Fruit fly (Drosophila melanogaster) whole organism, embryonic: ENCODE data around the gene CG10232.

Experiments
- Asciz ChIP-seq: fragments of 200-800 bp; sonication (Bioruptor generic); optimal IDR thresholded peaks from 2 replicates; lab custom pipeline; 2017; ENCODE audit warnings: missing biosample characterization, mild to moderate bottlenecking, missing genetic modification characterization, missing genetic modification reagents
- Bdp1 ChIP-seq: fragments of 200-800 bp; sonication (Bioruptor generic); optimal IDR thresholded peaks from 3 replicates; lab custom pipeline; 2016; ENCODE audit warnings: missing biosample characterization, missing genetic modification characterization
- CG10147 ChIP-seq: fragments of 200-800 bp; sonication (Bioruptor generic); optimal IDR thresholded peaks from 2 replicates; lab custom pipeline; 2019; ENCODE audit warnings: missing biosample characterization, mild to moderate bottlenecking, missing genetic modification characterization, moderate library complexity
- CG10431 ChIP-seq: fragments of 200-800 bp; sonication (Bioruptor generic); optimal IDR thresholded peaks from 3 replicates; lab custom pipeline; 2018; ENCODE audit warnings: missing biosample characterization, mild to moderate bottlenecking, missing genetic modification characterization
- CG10979 ChIP-seq: fragments of 200-800 bp; sonication (Bioruptor generic); optimal IDR thresholded peaks from 2 replicates; lab custom pipeline; 2018; ENCODE audit warnings: missing biosample characterization, mild to moderate bottlenecking, missing genetic modification characterization, moderate library complexity
- CG12071 ChIP-seq: fragments of 200-800 bp; sonication (Bioruptor generic); optimal IDR thresholded peaks from 3 replicates; lab custom pipeline; 2018; ENCODE audit warnings: missing biosample characterization, mild to moderate bottlenecking, missing genetic modification characterization
- CG12104 ChIP-seq: fragments of 200-800 bp; sonication (Bioruptor generic); optimal IDR thresholded peaks from 3 replicates; lab custom pipeline; 2016; ENCODE audit warnings: missing biosample characterization, missing genetic modification characterization
- CG12942 ChIP-seq: fragments of 200-800 bp; sonication (Bioruptor generic); optimal IDR thresholded peaks from 3 replicates; lab custom pipeline; 2016; ENCODE audit warnings: missing biosample characterization, missing genetic modification characterization
- CG14667 ChIP-seq: fragments of 200-800 bp; sonication (Bioruptor generic); IDR thresholded peaks from 2 replicates; pipeline ENCODE4 v1.3.6; 2022; ENCODE audit warnings: missing biosample characterization, missing genetic modification characterization
- CG14710 ChIP-seq: fragments of 200-800 bp; sonication (Bioruptor generic); optimal IDR thresholded peaks from 3 replicates; lab custom pipeline; 2019; ENCODE audit warnings: missing biosample characterization, mild to moderate bottlenecking, missing genetic modification characterization, moderate library complexity
- CG1647 ChIP-seq: fragments of 200-800 bp; sonication (Bioruptor generic); optimal IDR thresholded peaks from 3 replicates; lab custom pipeline; 2016; ENCODE audit warnings: missing biosample characterization, missing genetic modification characterization
- CG17186 ChIP-seq: fragments of 200-800 bp; sonication (Bioruptor generic); optimal IDR thresholded peaks from 3 replicates; lab custom pipeline; 2017; ENCODE audit warnings: missing biosample characterization, missing genetic modification reagents, missing genetic modification characterization
- CG17385 ChIP-seq: fragments of 200-800 bp; sonication (Bioruptor generic); optimal IDR thresholded peaks from 3 replicates; lab custom pipeline; 2018; ENCODE audit warnings: missing biosample characterization, mild to moderate bottlenecking, missing genetic modification characterization
- CG2120 ChIP-seq: fragments of 200-800 bp; sonication (Bioruptor generic); optimal IDR thresholded peaks from 3 replicates; lab custom pipeline; 2016; ENCODE audit warnings: missing biosample characterization, missing genetic modification characterization
- CG3407 ChIP-seq: fragments of 200-800 bp; sonication (Bioruptor generic); optimal IDR thresholded peaks from 2 replicates; lab custom pipeline; 2018; ENCODE audit warnings: missing biosample characterization, mild to moderate bottlenecking, missing genetic modification characterization
- CG4730 ChIP-seq: fragments of 200-800 bp; sonication (Bioruptor generic); IDR thresholded peaks from 2 replicates; pipeline ENCODE4 v1.3.6; 2022; ENCODE audit warnings: missing biosample characterization, missing genetic modification characterization
- CG4854 ChIP-seq: fragments of 200-800 bp; sonication (Bioruptor generic); optimal IDR thresholded peaks from 2 replicates; lab custom pipeline; 2016; ENCODE audit warnings: missing biosample characterization, missing genetic modification characterization, inconsistent platforms
- CG5245 ChIP-seq: fragments of 200-800 bp; sonication (Bioruptor generic); optimal IDR thresholded peaks from 3 replicates; lab custom pipeline; 2016; ENCODE audit warnings: missing biosample characterization, missing genetic modification characterization
- CG6765 ChIP-seq: fragments of 200-800 bp; sonication (Bioruptor generic); optimal IDR thresholded peaks from 3 replicates; lab custom pipeline; 2017; ENCODE audit warnings: missing biosample characterization, mild to moderate bottlenecking, missing genetic modification characterization
- CG8089 ChIP-seq: fragments of 200-800 bp; sonication (Bioruptor generic); optimal IDR thresholded peaks from 3 replicates; lab custom pipeline; 2016; ENCODE audit warnings: missing biosample characterization, missing genetic modification characterization
- CG9797 ChIP-seq: fragments of 200-800 bp; sonication (Bioruptor generic); optimal IDR thresholded peaks from 3 replicates; lab custom pipeline; 2018; ENCODE audit warnings: missing biosample characterization, mild to moderate bottlenecking, missing genetic modification characterization
- CTCF ChIP-seq: fragments of 200-800 bp; sonication (Bioruptor generic); optimal IDR thresholded peaks from 2 replicates; lab custom pipeline; 2017; ENCODE audit warnings: missing biosample characterization, mild to moderate bottlenecking, missing genetic modification characterization, moderate library complexity
- Dip2 ChIP-seq: fragments of 200-800 bp; sonication (Bioruptor generic); IDR thresholded peaks from 2 replicates; pipeline ENCODE4 v1.3.6; 2022; ENCODE audit warnings: missing biosample characterization, missing genetic modification characterization
- Drgx ChIP-seq: fragments of 200-800 bp; sonication (Bioruptor generic); IDR thresholded peaks from 2 replicates; pipeline ENCODE4 v1.3.6; 2022; ENCODE audit warnings: missing biosample characterization, missing genetic modification characterization
- Gug ChIP-seq: fragments of 200-800 bp; sonication (Bioruptor generic); IDR thresholded peaks from 4 replicates; pipeline ENCODE4 v1.3.6; 2022; ENCODE audit warnings: missing biosample characterization, missing genetic modification characterization
- Optix ChIP-seq: fragments of 200-800 bp; sonication (Bioruptor generic); IDR thresholded peaks from 3 replicates; pipeline ENCODE4 v1.3.6; 2022; ENCODE audit warnings: missing biosample characterization, missing genetic modification characterization
- Sox102F ChIP-seq: fragments of 200-800 bp; sonication (Bioruptor generic); optimal IDR thresholded peaks from 2 replicates; lab custom pipeline; 2018; ENCODE audit warnings: missing biosample characterization, mild to moderate bottlenecking, missing genetic modification characterization, moderate library complexity
- Stat92E ChIP-seq, 3 experiments: fragments of >200 bp in 2 of 3; fragments of 200-800 bp in 1 of 3; sonication (Bioruptor generic) in 1 of 3; optimal IDR thresholded peaks; 2 replicates each; lab custom pipeline; 2017 to 2019; ENCODE audit warnings: missing biosample characterization in 3 of 3, missing genetic modification characterization in 3 of 3, mild to moderate bottlenecking in 1 of 3, moderate library complexity in 1 of 3
- Vsx1 ChIP-seq: fragments of 200-800 bp; sonication (Bioruptor generic); optimal IDR thresholded peaks from 2 replicates; lab custom pipeline; 2017; ENCODE audit warnings: missing biosample characterization, mild to moderate bottlenecking, missing genetic modification characterization, missing genetic modification reagents
- Xbp1 ChIP-seq: fragments of 200-800 bp; sonication (Bioruptor generic); optimal IDR thresholded peaks from 3 replicates; lab custom pipeline; 2016; ENCODE audit warnings: missing biosample characterization, mild to moderate bottlenecking, missing genetic modification characterization
- bab2 ChIP-seq: fragments of 200-800 bp; sonication (Bioruptor generic); optimal IDR thresholded peaks from 2 replicates; lab custom pipeline; 2016; ENCODE audit warnings: missing biosample characterization, missing genetic modification characterization
- bowl ChIP-seq: fragments of 200-800 bp; sonication (Bioruptor generic); IDR thresholded peaks from 2 replicates; pipeline ENCODE4 v1.3.6; 2022; ENCODE audit warnings: missing biosample characterization, missing genetic modification characterization
- btn ChIP-seq: fragments of 200-800 bp; sonication (Bioruptor generic); optimal IDR thresholded peaks from 2 replicates; lab custom pipeline; 2016; ENCODE audit warnings: missing biosample characterization, missing genetic modification characterization
- cg ChIP-seq: fragments of 200-800 bp; sonication (Bioruptor generic); optimal IDR thresholded peaks from 3 replicates; lab custom pipeline; 2019; ENCODE audit warnings: missing biosample characterization, mild to moderate bottlenecking, missing genetic modification characterization, moderate library complexity
- ci ChIP-seq: fragments of 200-800 bp; sonication (Bioruptor generic); IDR thresholded peaks from 3 replicates; pipeline ENCODE4 v1.3.6; 2022; ENCODE audit warnings: missing biosample characterization, missing genetic modification characterization
- crc ChIP-seq: fragments of 200-800 bp; sonication (Bioruptor generic); optimal IDR thresholded peaks from 2 replicates; lab custom pipeline; 2016; ENCODE audit warnings: missing biosample characterization, missing genetic modification characterization
- cwo ChIP-seq: fragments of 200-800 bp; sonication (Bioruptor generic); optimal IDR thresholded peaks from 3 replicates; lab custom pipeline; 2017; ENCODE audit warnings: missing biosample characterization, missing genetic modification characterization, mild to moderate bottlenecking, moderate library complexity, missing genetic modification reagents
- gcm ChIP-seq: fragments of 200-800 bp; sonication (Bioruptor generic); optimal IDR thresholded peaks from 2 replicates; lab custom pipeline; 2019; ENCODE audit warnings: missing biosample characterization, mild to moderate bottlenecking, missing genetic modification characterization, moderate library complexity
- grn ChIP-seq: fragments of 200-800 bp; sonication (Bioruptor generic); optimal IDR thresholded peaks from 3 replicates; lab custom pipeline; 2017; ENCODE audit warnings: missing biosample characterization, missing genetic modification characterization
- gsb ChIP-seq: fragments of 200-800 bp; sonication (Bioruptor generic); IDR thresholded peaks from 2 replicates; pipeline ENCODE4 v1.3.6; 2022; ENCODE audit warnings: missing biosample characterization, missing genetic modification characterization
- h ChIP-seq: fragments of >200 bp; optimal IDR thresholded peaks from 2 replicates; lab custom pipeline; 2017
- inv ChIP-seq: fragments of 200-800 bp; sonication (Bioruptor generic); IDR thresholded peaks from 2 replicates; pipeline ENCODE4 v1.3.6; 2022; ENCODE audit warnings: missing biosample characterization, missing genetic modification characterization; ENCODE audit not compliant: partially characterized antibody
- lab ChIP-seq: fragments of 200-800 bp; sonication (Bioruptor generic); optimal IDR thresholded peaks from 3 replicates; lab custom pipeline; 2017; ENCODE audit warnings: missing biosample characterization, missing genetic modification characterization, mild to moderate bottlenecking, moderate library complexity, missing genetic modification reagents
- lov ChIP-seq, 2 experiments: fragments of 200-800 bp in 1 of 2; fragments of >200 bp in 1 of 2; sonication (Bioruptor generic) in 1 of 2; IDR thresholded peaks in 1 of 2; optimal IDR thresholded peaks in 1 of 2; 2 replicates in 1 of 2; 3 replicates in 1 of 2; pipeline versions ENCODE4 v1.3.6 to Lab custom; 2017 to 2022; ENCODE audit warnings: missing biosample characterization in 1 of 2, missing genetic modification characterization in 1 of 2
- ro ChIP-seq: fragments of 200-800 bp; sonication (Bioruptor generic); IDR thresholded peaks from 2 replicates; pipeline ENCODE4 v1.3.6; 2022; ENCODE audit warnings: missing biosample characterization, missing genetic modification characterization
- sens ChIP-seq: fragments of 200-800 bp; sonication (Bioruptor generic); peaks from one replicate; lab custom pipeline; 2016; ENCODE audit warnings: missing biosample characterization, missing genetic modification characterization
- sqz ChIP-seq: fragments of 200-800 bp; sonication (Bioruptor generic); optimal IDR thresholded peaks from 3 replicates; lab custom pipeline; 2018; ENCODE audit warnings: missing biosample characterization, mild to moderate bottlenecking, missing genetic modification characterization
- twi ChIP-seq: fragments of 200-800 bp; optimal IDR thresholded peaks from 2 replicates; lab custom pipeline; 2019; ENCODE audit warnings: missing biosample characterization, mild to moderate bottlenecking, missing genetic modification characterization, moderate library complexity
- z ChIP-seq: fragments of 200-800 bp; sonication (Bioruptor generic); IDR thresholded peaks from 3 replicates; pipeline ENCODE4 v1.3.6; 2022; ENCODE audit warnings: missing biosample characterization, missing genetic modification characterization
- zfh2 ChIP-seq: fragments of 200-800 bp; sonication (Bioruptor generic); optimal IDR thresholded peaks from 2 replicates; lab custom pipeline; 2016; ENCODE audit warnings: missing biosample characterization, missing genetic modification characterization

The CG10232 gene

dm6 chr3R:23734573-23735404, 13.4 kb upstream of the CG10232 start (continued):
- TF ChIP-seq CG1647 (GFP tag; lab: Kevin White, UChicago) (no peak), Drgx (peak; percentile 67), Bdp1 (GFP tag; lab: Kevin White, UChicago) (no peak), Asciz (no peak), gcm (no peak), h (lab: Kevin White, UChicago) (no peak), CG2120 (GFP tag; lab: Kevin White, UChicago) (no peak), Optix (GFP tag; lab: Robert Waterston, UW) (0 out of 3 replicates have a peak, but pooled peaks have one; percentile 11), Gug (GFP tag; lab: Robert Waterston, UW) (no peak), twi (tag; lab: Kevin White, UChicago) (no peak), CG6765 (GFP tag; lab: Kevin White, UChicago) (no peak), Xbp1 (GFP tag; lab: Kevin White, UChicago) (no peak), CG10431 (GFP tag; lab: Kevin White, UChicago) (no peak), CG12071 (GFP tag; lab: Kevin White, UChicago) (no peak), CG9797 (no peak), zfh2 (GFP tag; lab: Kevin White, UChicago) (no peak), z (GFP tag; lab: Robert Waterston, UW) (no peak), inv (GFP tag; lab: Robert Waterston, UW) (no peak), Sox102F (peak; percentile 48), grn (GFP tag; lab: Kevin White, UChicago) (no peak), CG12942 (no peak), lab (GFP tag; lab: Kevin White, UChicago) (no peak), Dip2 (GFP tag; lab: Robert Waterston, UW) (no peak), cwo (GFP tag; lab: Kevin White, UChicago) (no peak), lov (optimal IDR thresholded peaks at IDR 0.05; lab: Kevin White, UChicago) (no peak), lov (GFP tag; IDR thresholded peaks at IDR 0.05; lab: Robert Waterston, UW) (no peak), cg (GFP tag; lab: Kevin White, UChicago) (no peak), ci (GFP tag; lab: Robert Waterston, UW) (peak; percentile 40; the same call in 1 of the 3 replicates), CTCF (no peak), CG10979 (tag; lab: Kevin White, UChicago) (no peak), CG8089 (GFP tag; lab: Kevin White, UChicago) (no peak), CG10147 (no peak), CG4730 (GFP tag; lab: Robert Waterston, UW) (no peak), sens (GFP tag; lab: Kevin White, UChicago) (peak; percentile 75), bab2 (no peak), btn (GFP tag; lab: Kevin White, UChicago) (no peak), CG14710 (tag; lab: Kevin White, UChicago) (no peak), Vsx1 (GFP tag; lab: Kevin White, UChicago) (no peak), CG3407 (GFP tag; lab: Kevin White, UChicago) (no peak), gsb (GFP tag; lab: Robert Waterston, UW) (no peak), CG5245 (GFP tag; lab: Kevin White, UChicago) (no peak), CG12104 (no peak), CG4854 (GFP tag; lab: Kevin White, UChicago) (no peak), CG17385 (GFP tag; lab: Kevin White, UChicago) (no peak), bowl (GFP tag; lab: Robert Waterston, UW) (no peak), CG14667 (GFP tag; lab: Robert Waterston, UW) (no peak), ro (no peak), CG17186 (no peak), crc (GFP tag; lab: Kevin White, UChicago) (no peak), sqz (peak; percentile 25), Stat92E (GFP tag; optimal IDR thresholded peaks at IDR 0.05; lab: Kevin White, UChicago) (no peak)
